Worm (Caenorhabditis elegans) whole organism, mixed stage, embryonic: ENCODE data around the gene C06C3.10.

Experiments
- bed-3 ChIP-seq: fragments of 200-800 bp; sonication (Bioruptor generic); optimal IDR thresholded peaks from 3 replicates; lab custom pipeline; 2018; ENCODE audit warnings: mild to moderate bottlenecking, missing genetic modification characterization, moderate library complexity, missing compliant biosample characterization
- ceh-43 ChIP-seq: fragments of 200-800 bp; sonication (Bioruptor generic); optimal IDR thresholded peaks from 2 replicates; lab custom pipeline; 2018; ENCODE audit warnings: mild to moderate bottlenecking, missing genetic modification characterization, moderate library complexity, missing compliant biosample characterization
- ceh-83 ChIP-seq: fragments of 200-800 bp; sonication (Bioruptor generic); optimal IDR thresholded peaks from 2 replicates; lab custom pipeline; 2018; ENCODE audit warnings: mild to moderate bottlenecking, missing genetic modification characterization, missing compliant biosample characterization
- ces-1 ChIP-seq: fragments of 150-350 bp; optimal IDR thresholded peaks from 2 replicates; lab custom pipeline; 2014; ENCODE audit warnings: missing biosample characterization, missing genetic modification reagents, missing genetic modification characterization
- cnd-1 ChIP-seq: fragments of 200-800 bp; sonication (Bioruptor generic); optimal IDR thresholded peaks from 2 replicates; lab custom pipeline; 2018; ENCODE audit warnings: mild to moderate bottlenecking, missing genetic modification characterization, missing compliant biosample characterization
- drap-1 ChIP-seq: fragments of 200-800 bp; sonication (Bioruptor generic); optimal IDR thresholded peaks from 3 replicates; lab custom pipeline; 2018; ENCODE audit warnings: mild to moderate bottlenecking, missing genetic modification characterization, missing compliant biosample characterization
- elt-1 ChIP-seq: sonication (generic microtip); optimal IDR thresholded peaks from 2 replicates; lab custom pipeline; 2017; ENCODE audit warnings: missing genetic modification characterization, mild to moderate bottlenecking, missing compliant biosample characterization, antibody characterized with exemption, moderate library complexity, borderline replicate concordance; ENCODE audit not compliant: insufficient read depth
- elt-3 ChIP-seq: fragments of 150-350 bp; optimal IDR thresholded peaks from 2 replicates; lab custom pipeline; 2014; ENCODE audit warnings: missing biosample characterization, missing genetic modification characterization
- flh-1 ChIP-seq: fragments of 200-800 bp; sonication (Bioruptor generic); optimal IDR thresholded peaks from 2 replicates; lab custom pipeline; 2018; ENCODE audit warnings: mild to moderate bottlenecking, missing genetic modification characterization, moderate library complexity, missing compliant biosample characterization
- hlh-1 ChIP-seq: fragments of 150-350 bp; optimal IDR thresholded peaks from 2 replicates; lab custom pipeline; 2014; ENCODE audit warnings: missing biosample characterization, missing genetic modification reagents, missing genetic modification characterization
- lin-13 ChIP-seq: fragments of 150-350 bp; optimal IDR thresholded peaks from 2 replicates; lab custom pipeline; 2014; ENCODE audit warnings: missing biosample characterization, missing genetic modification characterization
- lin-32 ChIP-seq: fragments of 200-800 bp; sonication (Bioruptor generic); optimal IDR thresholded peaks from 2 replicates; lab custom pipeline; 2018; ENCODE audit warnings: mild to moderate bottlenecking, missing genetic modification characterization, missing compliant biosample characterization
- mep-1 ChIP-seq: fragments of 150-350 bp; optimal IDR thresholded peaks from 2 replicates; lab custom pipeline; 2017; ENCODE audit warnings: missing biosample characterization, missing genetic modification reagents, missing genetic modification characterization, inconsistent platforms
- mls-2 ChIP-seq: sonication (generic microtip); optimal IDR thresholded peaks from 2 replicates; lab custom pipeline; 2016; ENCODE audit warnings: mild to moderate bottlenecking, missing genetic modification characterization, moderate library complexity, missing compliant biosample characterization
- nhr-12 ChIP-seq: fragments of 150-350 bp; optimal IDR thresholded peaks from 2 replicates; lab custom pipeline; 2014; ENCODE audit warnings: missing biosample characterization, missing genetic modification characterization
- nhr-2 ChIP-seq: fragments of 150-350 bp; optimal IDR thresholded peaks from 2 replicates; lab custom pipeline; 2014; ENCODE audit warnings: missing biosample characterization, missing genetic modification characterization
- nhr-237 ChIP-seq: fragments of 150-350 bp; optimal IDR thresholded peaks from 2 replicates; lab custom pipeline; 2014; ENCODE audit warnings: missing biosample characterization, missing genetic modification characterization
- nhr-28 ChIP-seq: fragments of 150-350 bp; optimal IDR thresholded peaks from 2 replicates; lab custom pipeline; 2014; ENCODE audit warnings: missing biosample characterization, missing genetic modification characterization
- nhr-76 ChIP-seq: sonication (generic microtip); optimal IDR thresholded peaks from 2 replicates; lab custom pipeline; 2017; ENCODE audit warnings: missing biosample characterization, missing genetic modification characterization
- pha-4 ChIP-seq: fragments of 150-350 bp; optimal IDR thresholded peaks from 2 replicates; lab custom pipeline; 2018; ENCODE audit warnings: missing biosample characterization, missing genetic modification reagents, missing genetic modification characterization
- sem-2 ChIP-seq: fragments of 200-800 bp; sonication (Bioruptor generic); optimal IDR thresholded peaks from 2 replicates; lab custom pipeline; 2018; ENCODE audit warnings: mild to moderate bottlenecking, missing genetic modification characterization, missing compliant biosample characterization
- snpc-4 ChIP-seq: fragments of 150-350 bp; optimal IDR thresholded peaks from 2 replicates; lab custom pipeline; 2014; ENCODE audit warnings: missing biosample characterization, missing genetic modification characterization
- sptf-1 ChIP-seq: sonication (generic microtip); optimal IDR thresholded peaks from 2 replicates; lab custom pipeline; 2017; ENCODE audit warnings: mild to moderate bottlenecking, missing genetic modification characterization, moderate library complexity, missing compliant biosample characterization
- tbx-8 ChIP-seq: fragments of 200-800 bp; sonication (Bioruptor generic); optimal IDR thresholded peaks from 2 replicates; lab custom pipeline; 2018; ENCODE audit warnings: mild to moderate bottlenecking, missing genetic modification characterization, moderate library complexity, missing compliant biosample characterization
- unc-120 ChIP-seq: sonication (generic microtip); optimal IDR thresholded peaks from 2 replicates; lab custom pipeline; 2017; ENCODE audit warnings: missing genetic modification characterization, missing compliant biosample characterization; ENCODE audit not compliant: poor library complexity, severe bottlenecking
- unc-39 ChIP-seq: fragments of 150-350 bp; optimal IDR thresholded peaks from 2 replicates; lab custom pipeline; 2014; ENCODE audit warnings: missing biosample characterization, missing genetic modification characterization
- unc-62 ChIP-seq: fragments of 150-350 bp; optimal IDR thresholded peaks from 2 replicates; lab custom pipeline; 2014; ENCODE audit warnings: missing biosample characterization, missing genetic modification reagents, missing genetic modification characterization
- zip-8 ChIP-seq: fragments of 150-350 bp; optimal IDR thresholded peaks from 2 replicates; lab custom pipeline; 2014; ENCODE audit warnings: missing biosample characterization, missing genetic modification characterization
- ztf-11 ChIP-seq: fragments of 150-350 bp; optimal IDR thresholded peaks from 2 replicates; lab custom pipeline; 2014; ENCODE audit warnings: missing biosample characterization, missing genetic modification characterization

C06C3.10 gene

ce11 chrII:9377158-9377557 is at the start of gene C06C3.10:
TSS of gene C06C3.10 (minus strand) at chrII:9377258.
- no peak for TF ChIP-seq unc-62 (GFP tag; lab: Kevin White, UChicago)
- TF ChIP-seq nhr-28, result no peak
- no peak for TF ChIP-seq pha-4 (tag; lab: Kevin White, UChicago)
- no peak for TF ChIP-seq nhr-2 (tag; lab: Kevin White, UChicago)
- TF ChIP-seq nhr-237 (tag; lab: Kevin White, UChicago), result no peak
- no peak for TF ChIP-seq lin-32
- TF ChIP-seq mep-1 (tag; lab: Kevin White, UChicago), result no peak
- TF ChIP-seq flh-1 (GFP tag; lab: Kevin White, UChicago), result no peak
- no peak for TF ChIP-seq elt-3
- TF ChIP-seq ztf-11 (tag; lab: Kevin White, UChicago), result no peak
- TF ChIP-seq elt-1 (tag; lab: Kevin White, UChicago), result no peak
- TF ChIP-seq sptf-1, result no peak
- TF ChIP-seq zip-8 (tag; lab: Kevin White, UChicago), result no peak
- TF ChIP-seq ceh-43, result no peak

- TF ChIP-seq nhr-12 (tag; lab: Kevin White, UChicago) (no peak), lin-13 (tag; lab: Kevin White, UChicago) (no peak), nhr-2 (tag; lab: Kevin White, UChicago) (no peak), tbx-8 (no peak), unc-120 (tag; lab: Kevin White, UChicago) (no peak), bed-3 (GFP tag; lab: Kevin White, UChicago) (no peak), lin-32 (no peak), nhr-76 (tag; lab: Kevin White, UChicago) (no peak), elt-3 (no peak), mls-2 (tag; lab: Kevin White, UChicago) (no peak), sem-2 (GFP tag; lab: Kevin White, UChicago) (no peak), ceh-43 (no peak), snpc-4 (tag; lab: Kevin White, UChicago) (no peak), ces-1 (no peak), hlh-1 (tag; lab: Kevin White, UChicago) (no peak), sptf-1 (no peak), ceh-83 (no peak)
These were observed 49.0 kb upstream of the C06C3.10 start, which contains the start of gene M176.10 for ce11 chrII:9426076-9426475. TSS of gene M176.10 (minus strand) at chrII:9426176.

- TF ChIP-seq lin-32, result no peak
- TF ChIP-seq pha-4 (tag; lab: Kevin White, UChicago), result no peak
- no peak for TF ChIP-seq tbx-8
- no peak for TF ChIP-seq nhr-237 (tag; lab: Kevin White, UChicago)
- TF ChIP-seq unc-39, result no peak
- no peak for TF ChIP-seq ceh-43
- no peak for TF ChIP-seq cnd-1 (tag; lab: Kevin White, UChicago)
- TF ChIP-seq zip-8 (tag; lab: Kevin White, UChicago), result no peak
- no peak for TF ChIP-seq ztf-11 (tag; lab: Kevin White, UChicago)
These were observed 44.9 kb upstream of the C06C3.10 start, which contains the start of gene M176.11 for ce11 chrII:9421969-9422368. TSS of gene M176.11 (plus strand) at chrII:9422269.

ce11 chrII:9418843-9419532 is 41.9 kb upstream of the C06C3.10 start:
- TF ChIP-seq drap-1 (GFP tag; lab: Kevin White, UChicago) (no peak), bed-3 (GFP tag; lab: Kevin White, UChicago) (no peak), elt-3 (no peak), nhr-76 (tag; lab: Kevin White, UChicago) (no peak), ztf-11 (tag; lab: Kevin White, UChicago) (no peak), unc-39 (no peak), nhr-2 (tag; lab: Kevin White, UChicago) (no peak), ces-1 (no peak), cnd-1 (tag; lab: Kevin White, UChicago) (no peak), hlh-1 (tag; lab: Kevin White, UChicago) (no peak)

ce11 chrII:9418065-9418567 is 41.1 kb upstream of the C06C3.10 start, which contains the start of the genes M176.4 and M176.16:
TSS of gene M176.4 (plus strand) at chrII:9418365.
TSS of gene M176.16 (plus strand) at chrII:9418517.
- no peak for TF ChIP-seq nhr-76 (tag; lab: Kevin White, UChicago)
- TF ChIP-seq sem-2 (GFP tag; lab: Kevin White, UChicago), result no peak
- TF ChIP-seq elt-1 (tag; lab: Kevin White, UChicago), result no peak
- TF ChIP-seq unc-39, result no peak
